Worm (Caenorhabditis elegans): ENCODE measurements around the gene mrp-3.

Gene mrp-3

ce11 chrX:15939224-15939623 lies at the start of gene mrp-3:
TSS of gene mrp-3 (minus strand) at chrX:15939324.
- TF ChIP-seq nhr-237 (tag; optimal IDR thresholded peaks at IDR 0.05) (no peak), ceh-16 (tag; optimal IDR thresholded peaks at IDR 0.05) (no peak), ztf-11 (tag; optimal IDR thresholded peaks at IDR 0.05) (no peak), aly-2 (tag; optimal IDR thresholded peaks at IDR 0.05) (no peak), ztf-4 (tag; optimal IDR thresholded peaks at IDR 0.05) (no peak), nhr-6 (tag; optimal IDR thresholded peaks at IDR 0.05) (no peak), zag-1 (tag; optimal IDR thresholded peaks at IDR 0.05) (no peak), unc-55 (GFP tag; optimal IDR thresholded peaks at IDR 0.05) (no peak), lin-39 (tag; optimal IDR thresholded peaks at IDR 0.05) (no peak), sem-4 (tag; optimal IDR thresholded peaks at IDR 0.05) (no peak), nhr-11 (tag; optimal IDR thresholded peaks at IDR 0.05) (no peak), ZK546.5 (tag; optimal IDR thresholded peaks at IDR 0.05) (no peak), nhr-25 (tag; optimal IDR thresholded peaks at IDR 0.05) (no peak), F13H6.1 (tag; optimal IDR thresholded peaks at IDR 0.05) (no peak), nhr-10 (tag; optimal IDR thresholded peaks at IDR 0.05) (no peak), gmeb-1 (tag; optimal IDR thresholded peaks at IDR 0.05) (no peak), crh-2 (tag; optimal IDR thresholded peaks at IDR 0.05) (no peak), C34F6.9 (tag; optimal IDR thresholded peaks at IDR 0.05) (no peak)

- no peak for TF ChIP-seq F13H6.1 (tag; optimal IDR thresholded peaks at IDR 0.05)
- TF ChIP-seq skn-1 (tag; optimal IDR thresholded peaks at IDR 0.05): no peak
- no peak for TF ChIP-seq ceh-16 (tag; optimal IDR thresholded peaks at IDR 0.05)
- no peak for TF ChIP-seq snpc-4 (tag; optimal IDR thresholded peaks at IDR 0.05)
- TF ChIP-seq mbf-1 (tag; optimal IDR thresholded peaks at IDR 0.05): no peak
- TF ChIP-seq unc-55 (GFP tag; optimal IDR thresholded peaks at IDR 0.05): no peak
- TF ChIP-seq mab-5 (tag; optimal IDR thresholded peaks at IDR 0.05): no peak
Measured at ce11 chrX:15988577-15988976, 49.5 kb upstream of the mrp-3 start.

ce11 chrX:15983288-15983687 lies 44.2 kb upstream of the mrp-3 start:
- TF ChIP-seq nhr-25 (tag; optimal IDR thresholded peaks at IDR 0.05): no peak
- no peak for TF ChIP-seq nhr-11 (tag; optimal IDR thresholded peaks at IDR 0.05)
- TF ChIP-seq mab-5 (tag; optimal IDR thresholded peaks at IDR 0.05): no peak
- TF ChIP-seq nhr-77 (tag; optimal IDR thresholded peaks at IDR 0.05): no peak
- no peak for TF ChIP-seq ceh-82 (tag; optimal IDR thresholded peaks at IDR 0.05)
- TF ChIP-seq fos-1 (tag; optimal IDR thresholded peaks at IDR 0.05): peak; percentile 19
- TF ChIP-seq F13H6.1 (tag; optimal IDR thresholded peaks at IDR 0.05): no peak
- peak; percentile 47 for TF ChIP-seq nhr-129 (tag; optimal IDR thresholded peaks at IDR 0.05)
- TF ChIP-seq mbf-1 (tag; optimal IDR thresholded peaks at IDR 0.05): peak; percentile 22
- TF ChIP-seq unc-62 (GFP tag; optimal IDR thresholded peaks at IDR 0.05): no peak
- no peak for TF ChIP-seq nhr-10 (tag; optimal IDR thresholded peaks at IDR 0.05)
- peak; percentile 13 for TF ChIP-seq snpc-4 (tag; optimal IDR thresholded peaks at IDR 0.05)
- no peak for TF ChIP-seq alr-1 (tag; optimal IDR thresholded peaks at IDR 0.05)
- TF ChIP-seq unc-55 (GFP tag; optimal IDR thresholded peaks at IDR 0.05): peak; percentile 62
- no peak for TF ChIP-seq egl-27 (tag; optimal IDR thresholded peaks at IDR 0.05)
- TF ChIP-seq peb-1 (tag; optimal IDR thresholded peaks at IDR 0.05): no peak
- TF ChIP-seq nhr-237 (tag; optimal IDR thresholded peaks at IDR 0.05): no peak
- no peak for TF ChIP-seq ztf-1 (GFP tag; conservative IDR thresholded peaks at IDR 0.05)
- no peak for TF ChIP-seq ztf-4 (tag; optimal IDR thresholded peaks at IDR 0.05)
- TF ChIP-seq aly-2 (tag; optimal IDR thresholded peaks at IDR 0.05): no peak
- no peak for TF ChIP-seq ztf-11 (tag; optimal IDR thresholded peaks at IDR 0.05)
- no peak for TF ChIP-seq ama-1 (optimal IDR thresholded peaks at IDR 0.05)
- no peak for TF ChIP-seq nhr-6 (tag; optimal IDR thresholded peaks at IDR 0.05)
- TF ChIP-seq elt-1 (tag; optimal IDR thresholded peaks at IDR 0.05): no peak
- TF ChIP-seq nhr-21 (tag; optimal IDR thresholded peaks at IDR 0.05): peak; percentile 48
- TF ChIP-seq sma-3 (GFP tag; optimal IDR thresholded peaks at IDR 0.05): peak; percentile 20
- peak in 1 of 2 experiments; percentile 40 for TF ChIP-seq lsy-2 (tag; optimal IDR thresholded peaks at IDR 0.05)
- peak; percentile 44 for TF ChIP-seq dmd-4 (tag; optimal IDR thresholded peaks at IDR 0.05)
- no peak for TF ChIP-seq lin-39 (tag; optimal IDR thresholded peaks at IDR 0.05)
- TF ChIP-seq crh-2 (tag; optimal IDR thresholded peaks at IDR 0.05): peak; percentile 54
- no peak for TF ChIP-seq C34F6.9 (tag; optimal IDR thresholded peaks at IDR 0.05)
- no peak for TF ChIP-seq lin-11 (tag; optimal IDR thresholded peaks at IDR 0.05)
- TF ChIP-seq ZK546.5 (tag; optimal IDR thresholded peaks at IDR 0.05): no peak

ce11 chrX:15982630-15983029 lies 43.5 kb upstream of the mrp-3 start, which contains the start of gene C09G1.2:
TSS of gene C09G1.2 (minus strand) at chrX:15982730.
- no peak for TF ChIP-seq blmp-1 (tag; optimal IDR thresholded peaks at IDR 0.05; ENCODE audit: insufficient read depth)
- no peak for TF ChIP-seq ama-1 (optimal IDR thresholded peaks at IDR 0.05)
- TF ChIP-seq nhr-25 (tag; optimal IDR thresholded peaks at IDR 0.05): no peak
- TF ChIP-seq mab-5 (tag; optimal IDR thresholded peaks at IDR 0.05): no peak
- TF ChIP-seq mdl-1 (tag; optimal IDR thresholded peaks at IDR 0.05): no peak
- no peak for TF ChIP-seq gmeb-1 (tag; optimal IDR thresholded peaks at IDR 0.05)
- no peak for TF ChIP-seq ceh-16 (tag; optimal IDR thresholded peaks at IDR 0.05)
- no peak for TF ChIP-seq ztf-4 (tag; optimal IDR thresholded peaks at IDR 0.05)
- no peak for TF ChIP-seq unc-39 (tag; optimal IDR thresholded peaks at IDR 0.05)
- TF ChIP-seq F13H6.1 (tag; optimal IDR thresholded peaks at IDR 0.05): no peak
- TF ChIP-seq zag-1 (tag; optimal IDR thresholded peaks at IDR 0.05): no peak
- TF ChIP-seq elt-3 (tag; optimal IDR thresholded peaks at IDR 0.05): no peak
- no peak for TF ChIP-seq alr-1 (tag; optimal IDR thresholded peaks at IDR 0.05)
- TF ChIP-seq C34F6.9 (tag; optimal IDR thresholded peaks at IDR 0.05): no peak
- no peak for TF ChIP-seq nhr-11 (tag; optimal IDR thresholded peaks at IDR 0.05)
- no peak for TF ChIP-seq nhr-23 (tag; optimal IDR thresholded peaks at IDR 0.05)
- TF ChIP-seq lin-13 (GFP tag; optimal IDR thresholded peaks at IDR 0.05): no peak
- TF ChIP-seq egl-27 (tag; optimal IDR thresholded peaks at IDR 0.05): no peak
- TF ChIP-seq sma-9 (GFP tag; optimal IDR thresholded peaks at IDR 0.05): no peak
- no peak for TF ChIP-seq sma-9 (tag; optimal IDR thresholded peaks at IDR 0.05)
- TF ChIP-seq crh-2 (tag; optimal IDR thresholded peaks at IDR 0.05): no peak
